Fruit fly (Drosophila melanogaster) whole organism, wandering third instar larva: Measurements from ENCODE around the gene CG14160.

Experiments
- Dfd ChIP-seq: fragments of >200 bp; optimal IDR thresholded peaks from 2 replicates; lab custom pipeline; 2017; ENCODE audit warnings: missing biosample characterization, missing genetic modification characterization
- N ChIP-seq: fragments of >200 bp; optimal IDR thresholded peaks from 2 replicates; lab custom pipeline; 2018; ENCODE audit warnings: missing biosample characterization, missing external identifiers, missing genetic modification characterization
- OdsH ChIP-seq: fragments of 200-800 bp; sonication (Bioruptor generic); optimal IDR thresholded peaks from 2 replicates; lab custom pipeline; 2016; ENCODE audit warnings: missing biosample characterization, mild to moderate bottlenecking, missing genetic modification characterization
- Rel ChIP-seq, 2 experiments: fragments of 200-800 bp; sonication (Bioruptor generic) in 1 of 2; optimal IDR thresholded peaks; 2 replicates in 1 of 2; 3 replicates in 1 of 2; lab custom pipeline; 2016 to 2019; ENCODE audit warnings: mild to moderate bottlenecking in 2 of 2, missing biosample characterization in 2 of 2, missing genetic modification characterization in 2 of 2, moderate library complexity in 1 of 2
- Vsx2 ChIP-seq: fragments of 200-300, 225-300 bp; sonication (Bioruptor generic); optimal IDR thresholded peaks from 2 replicates; lab custom pipeline; 2018; ENCODE audit warnings: missing biosample characterization, missing genetic modification characterization; ENCODE audit not compliant: partially characterized antibody
- dmrt93B ChIP-seq: fragments of 200-800 bp; sonication (Bioruptor generic); optimal IDR thresholded peaks from 2 replicates; lab custom pipeline; 2018; ENCODE audit warnings: missing biosample characterization, mild to moderate bottlenecking, missing genetic modification characterization
- ey ChIP-seq: fragments of 200-800 bp; sonication (Bioruptor generic); optimal IDR thresholded peaks from 2 replicates; lab custom pipeline; 2016; ENCODE audit warnings: missing biosample characterization, missing genetic modification characterization
- foxo ChIP-seq, 2 experiments: fragments of 200-800 bp; sonication (Bioruptor generic); optimal IDR thresholded peaks; 2 replicates in 1 of 2; 3 replicates in 1 of 2; lab custom pipeline; 2016 to 2017; ENCODE audit warnings: missing biosample characterization in 2 of 2, missing genetic modification characterization in 2 of 2
- fru ChIP-seq: fragments of 200-800 bp; sonication (Bioruptor generic); optimal IDR thresholded peaks from 3 replicates; lab custom pipeline; 2016; ENCODE audit warnings: missing biosample characterization, mild to moderate bottlenecking, missing genetic modification characterization
- psq ChIP-seq: fragments of 200-800 bp; sonication (Bioruptor generic); optimal IDR thresholded peaks from 3 replicates; lab custom pipeline; 2017; ENCODE audit warnings: missing biosample characterization, mild to moderate bottlenecking, missing genetic modification characterization, moderate library complexity
- rgr ChIP-seq: fragments of 200-800 bp; sonication (Bioruptor generic); optimal IDR thresholded peaks from 3 replicates; lab custom pipeline; 2016; ENCODE audit warnings: missing biosample characterization, mild to moderate bottlenecking, missing genetic modification characterization
- usp ChIP-seq: fragments of >200 bp; optimal IDR thresholded peaks from 2 replicates; lab custom pipeline; 2017; ENCODE audit warnings: missing biosample characterization, missing genetic modification characterization
- woc ChIP-seq: sonication (Bioruptor generic); optimal IDR thresholded peaks from 2 replicates; lab custom pipeline; 2016; ENCODE audit warnings: missing biosample characterization, mild to moderate bottlenecking, missing genetic modification characterization

- no peak for TF ChIP-seq ey (GFP tag; lab: Kevin White, UChicago)
- no peak for TF ChIP-seq rgr (GFP tag; lab: Kevin White, UChicago)
- TF ChIP-seq usp (GFP tag; lab: Kevin White, UChicago), result no peak
- TF ChIP-seq Dfd, result no peak
- no peak for TF ChIP-seq Rel (GFP tag; optimal IDR thresholded peaks at IDR 0.05; lab: Kevin White, UChicago)
- no peak for TF ChIP-seq Rel (tag; optimal IDR thresholded peaks at IDR 0.05; lab: Kevin White, UChicago)
- no peak for TF ChIP-seq OdsH (GFP tag; lab: Kevin White, UChicago)
- TF ChIP-seq fru, result no peak
- TF ChIP-seq dmrt93B (GFP tag; lab: Kevin White, UChicago), result no peak
- no peak for TF ChIP-seq N
- TF ChIP-seq Vsx2, result no peak
- TF ChIP-seq foxo (GFP tag; optimal IDR thresholded peaks at IDR 0.05; lab: Kevin White, UChicago), result no peak
- TF ChIP-seq woc, result no peak
- TF ChIP-seq psq (GFP tag; lab: Kevin White, UChicago), result no peak
Observed at dm6 chr3L:10088415-10088814, 785 bp downstream of the CG14160 start.
